Worm (Caenorhabditis elegans) whole organism, early embryonic: ENCODE measurements around the gene F31E8.5.

Experiments used
- F13C5.2 ChIP-seq: sonication (generic microtip); optimal IDR thresholded peaks from 2 replicates; lab custom pipeline; 2017; ENCODE audit warnings: mild to moderate bottlenecking, missing genetic modification characterization, inconsistent platforms, missing compliant biosample characterization
- aly-1 ChIP-seq: sonication (generic microtip); optimal IDR thresholded peaks from 2 replicates; lab custom pipeline; 2016; ENCODE audit warnings: missing genetic modification characterization, missing compliant biosample characterization
- ama-1 ChIP-seq: fragments of 150-350 bp; optimal IDR thresholded peaks from 2 replicates; lab custom pipeline; 2014
- ceh-13 ChIP-seq: fragments of 200-800 bp; sonication (Bioruptor generic); optimal IDR thresholded peaks from 2 replicates; lab custom pipeline; 2018; ENCODE audit warnings: mild to moderate bottlenecking, missing genetic modification characterization, missing compliant biosample characterization
- ceh-36 ChIP-seq: sonication (generic microtip); optimal IDR thresholded peaks from 2 replicates; lab custom pipeline; 2016; ENCODE audit warnings: missing genetic modification characterization, inconsistent platforms, missing compliant biosample characterization
- hmbx-1 ChIP-seq: sonication (generic microtip); optimal IDR thresholded peaks from 2 replicates; lab custom pipeline; 2016; ENCODE audit warnings: mild to moderate bottlenecking, missing genetic modification characterization, missing compliant biosample characterization
- pes-1 ChIP-seq: fragments of 200-800 bp; sonication (Bioruptor generic); IDR thresholded peaks from 2 replicates; pipeline ENCODE4 v1.3.6; 2022; ENCODE audit warnings: missing genetic modification reagents, missing genetic modification characterization, missing compliant biosample characterization
- scrt-1 ChIP-seq: fragments of 200-800 bp; sonication (Bioruptor generic); IDR thresholded peaks from 2 replicates; pipeline ENCODE4 v1.3.6; 2022; ENCODE audit warnings: missing genetic modification characterization, missing compliant biosample characterization
- sea-1 ChIP-seq: fragments of 200-800 bp; sonication (Bioruptor generic); conservative IDR thresholded peaks from 2 replicates; pipeline ENCODE4 v1.3.6; 2022; ENCODE audit warnings: missing genetic modification characterization, missing compliant biosample characterization
- tbx-11 ChIP-seq: fragments of 200-800 bp; sonication (Bioruptor generic); IDR thresholded peaks from 2 replicates; pipeline ENCODE4 v1.3.6; 2022; ENCODE audit warnings: missing genetic modification characterization, missing compliant biosample characterization
- tra-4 ChIP-seq: sonication (generic microtip); optimal IDR thresholded peaks from 2 replicates; lab custom pipeline; 2017; ENCODE audit warnings: missing genetic modification characterization, missing compliant biosample characterization

ce11 chrII:6768014-6768413 lies 39.0 kb downstream of the F31E8.5 start, which contains the start of gene F41G3.18:
- TF ChIP-seq tbx-11 (GFP tag; lab: Robert Waterston, UW) (no peak), ama-1 (lab: Kevin White, UChicago) (no peak), ceh-13 (no peak), tra-4 (tag; lab: Kevin White, UChicago) (no peak), hmbx-1 (tag; lab: Kevin White, UChicago) (no peak), scrt-1 (no peak), F13C5.2 (tag; lab: Kevin White, UChicago) (no peak), ceh-36 (tag; lab: Kevin White, UChicago) (no peak), aly-1 (tag; lab: Kevin White, UChicago) (no peak), pes-1 (GFP tag; lab: Robert Waterston, UW) (no peak), sea-1 (GFP tag; lab: Robert Waterston, UW) (no peak)
